Fruit fly (Drosophila melanogaster) whole organism, wandering third instar larva: Measurements from ENCODE around the gene Mitofilin.

ENCODE experiments used
- Abd-B ChIP-seq: fragments of >200 bp; optimal IDR thresholded peaks from 2 replicates; lab custom pipeline; 2017; ENCODE audit warnings: missing biosample characterization, missing genetic modification characterization
- CG32264 ChIP-seq: fragments of 200-800 bp; sonication (Bioruptor generic); optimal IDR thresholded peaks from 2 replicates; lab custom pipeline; 2016; ENCODE audit warnings: missing biosample characterization, missing genetic modification characterization
- CG9705 ChIP-seq: fragments of 200-800 bp; sonication (Bioruptor generic); optimal IDR thresholded peaks from 2 replicates; lab custom pipeline; 2018; ENCODE audit warnings: missing biosample characterization, mild to moderate bottlenecking, missing genetic modification characterization
- CrebA ChIP-seq: fragments of 200-800 bp; sonication (Bioruptor generic); optimal IDR thresholded peaks from 2 replicates; lab custom pipeline; 2016; ENCODE audit warnings: missing biosample characterization, mild to moderate bottlenecking, missing genetic modification characterization, borderline replicate concordance
- Dfd ChIP-seq: fragments of >200 bp; optimal IDR thresholded peaks from 2 replicates; lab custom pipeline; 2017; ENCODE audit warnings: missing biosample characterization, missing genetic modification characterization
- Dif ChIP-seq: fragments of 200-275, 200-300 bp; sonication (Bioruptor generic); optimal IDR thresholded peaks from 2 replicates; lab custom pipeline; 2018; ENCODE audit warnings: missing biosample characterization, missing genetic modification characterization; ENCODE audit not compliant: partially characterized antibody
- GATAd ChIP-seq: sonication (Bioruptor generic); optimal IDR thresholded peaks from 2 replicates; lab custom pipeline; 2016; ENCODE audit warnings: missing biosample characterization, missing genetic modification characterization
- HLH106 ChIP-seq: fragments of 200-800 bp; optimal IDR thresholded peaks from 3 replicates; lab custom pipeline; 2019; ENCODE audit warnings: missing biosample characterization, mild to moderate bottlenecking, missing genetic modification characterization, moderate library complexity
- Hnf4 ChIP-seq: fragments of 200-800 bp; sonication (Bioruptor generic); optimal IDR thresholded peaks from 2 replicates; lab custom pipeline; 2016; ENCODE audit warnings: missing biosample characterization, mild to moderate bottlenecking, missing genetic modification characterization
- Hr78 ChIP-seq: fragments of >200 bp; optimal IDR thresholded peaks from 2 replicates; lab custom pipeline; 2017; ENCODE audit warnings: missing biosample characterization, missing genetic modification characterization
- Hr83 ChIP-seq: fragments of 200-300 bp; sonication (Bioruptor generic); optimal IDR thresholded peaks from 2 replicates; lab custom pipeline; 2016; ENCODE audit warnings: missing biosample characterization, mild to moderate bottlenecking, missing genetic modification characterization, moderate library complexity; ENCODE audit not compliant: poor library complexity, severe bottlenecking
- Jra ChIP-seq: sonication (Bioruptor generic); optimal IDR thresholded peaks from 2 replicates; lab custom pipeline; 2016; ENCODE audit warnings: missing biosample characterization, missing genetic modification characterization
- Mio ChIP-seq: sonication (Bioruptor generic); optimal IDR thresholded peaks from 2 replicates; lab custom pipeline; 2016; ENCODE audit warnings: missing biosample characterization, missing genetic modification characterization
- Myc ChIP-seq: fragments of >200 bp; optimal IDR thresholded peaks from 2 replicates; lab custom pipeline; 2017
- N ChIP-seq: fragments of >200 bp; optimal IDR thresholded peaks from 2 replicates; lab custom pipeline; 2018; ENCODE audit warnings: missing biosample characterization, missing external identifiers, missing genetic modification characterization
- OdsH ChIP-seq: fragments of 200-800 bp; sonication (Bioruptor generic); optimal IDR thresholded peaks from 2 replicates; lab custom pipeline; 2016; ENCODE audit warnings: missing biosample characterization, mild to moderate bottlenecking, missing genetic modification characterization
- Rel ChIP-seq, 2 experiments: fragments of 200-800 bp; sonication (Bioruptor generic) in 1 of 2; optimal IDR thresholded peaks; 2 replicates in 1 of 2; 3 replicates in 1 of 2; lab custom pipeline; 2016 to 2019; ENCODE audit warnings: mild to moderate bottlenecking in 2 of 2, missing biosample characterization in 2 of 2, missing genetic modification characterization in 2 of 2, moderate library complexity in 1 of 2
- Sp1 ChIP-seq: fragments of 200-800 bp; sonication (Bioruptor generic); optimal IDR thresholded peaks from 3 replicates; lab custom pipeline; 2019; ENCODE audit warnings: missing biosample characterization, mild to moderate bottlenecking, missing genetic modification characterization, moderate library complexity
- Vsx2 ChIP-seq: fragments of 200-300, 225-300 bp; sonication (Bioruptor generic); optimal IDR thresholded peaks from 2 replicates; lab custom pipeline; 2018; ENCODE audit warnings: missing biosample characterization, missing genetic modification characterization; ENCODE audit not compliant: partially characterized antibody
- br ChIP-seq: fragments of 200-800 bp; sonication (Bioruptor generic); optimal IDR thresholded peaks from 2 replicates; lab custom pipeline; 2016; ENCODE audit warnings: missing biosample characterization, missing genetic modification characterization
- brk ChIP-seq: fragments of 200-800 bp; sonication (Bioruptor generic); optimal IDR thresholded peaks from 2 replicates; lab custom pipeline; 2016; ENCODE audit warnings: missing biosample characterization, mild to moderate bottlenecking, missing genetic modification characterization
- dl ChIP-seq, 2 experiments: fragments of 175-275, 200-275 bp in 1 of 2; fragments of 200-275 bp in 1 of 2; sonication (Bioruptor generic); optimal IDR thresholded peaks; lab custom pipeline; 2018; ENCODE audit warnings: mild to moderate bottlenecking in 2 of 2, missing biosample characterization in 2 of 2, missing genetic modification characterization in 2 of 2, moderate library complexity in 2 of 2; ENCODE audit not compliant: partially characterized antibody in 2 of 2, insufficient read depth in 1 of 2
- dmrt93B ChIP-seq: fragments of 200-800 bp; sonication (Bioruptor generic); optimal IDR thresholded peaks from 2 replicates; lab custom pipeline; 2018; ENCODE audit warnings: missing biosample characterization, mild to moderate bottlenecking, missing genetic modification characterization
- dsf ChIP-seq: sonication (Bioruptor generic); optimal IDR thresholded peaks from 2 replicates; lab custom pipeline; 2016; ENCODE audit warnings: missing biosample characterization, missing genetic modification characterization, borderline replicate concordance
- ey ChIP-seq: fragments of 200-800 bp; sonication (Bioruptor generic); optimal IDR thresholded peaks from 2 replicates; lab custom pipeline; 2016; ENCODE audit warnings: missing biosample characterization, missing genetic modification characterization
- foxo ChIP-seq, 2 experiments: fragments of 200-800 bp; sonication (Bioruptor generic); optimal IDR thresholded peaks; 2 replicates in 1 of 2; 3 replicates in 1 of 2; lab custom pipeline; 2016 to 2017; ENCODE audit warnings: missing biosample characterization in 2 of 2, missing genetic modification characterization in 2 of 2
- fru ChIP-seq: fragments of 200-800 bp; sonication (Bioruptor generic); optimal IDR thresholded peaks from 3 replicates; lab custom pipeline; 2016; ENCODE audit warnings: missing biosample characterization, mild to moderate bottlenecking, missing genetic modification characterization
- h ChIP-seq: fragments of 200-800 bp; sonication (Bioruptor generic); optimal IDR thresholded peaks from 3 replicates; lab custom pipeline; 2016; ENCODE audit warnings: missing biosample characterization, mild to moderate bottlenecking, missing genetic modification characterization
- jim ChIP-seq: fragments of 175-275, 200-325 bp; sonication (Bioruptor generic); optimal IDR thresholded peaks from 2 replicates; lab custom pipeline; 2016; ENCODE audit warnings: missing biosample characterization, mild to moderate bottlenecking, missing genetic modification characterization
- lola ChIP-seq: fragments of >200 bp; optimal IDR thresholded peaks from 2 replicates; lab custom pipeline; 2017; ENCODE audit warnings: missing biosample characterization, missing genetic modification characterization
- pan ChIP-seq: fragments of >200 bp; optimal IDR thresholded peaks from 2 replicates; lab custom pipeline; 2017
- psq ChIP-seq: fragments of 200-800 bp; sonication (Bioruptor generic); optimal IDR thresholded peaks from 3 replicates; lab custom pipeline; 2017; ENCODE audit warnings: missing biosample characterization, mild to moderate bottlenecking, missing genetic modification characterization, moderate library complexity
- rgr ChIP-seq: fragments of 200-800 bp; sonication (Bioruptor generic); optimal IDR thresholded peaks from 3 replicates; lab custom pipeline; 2016; ENCODE audit warnings: missing biosample characterization, mild to moderate bottlenecking, missing genetic modification characterization
- sage ChIP-seq: fragments of 200-800 bp; sonication (Bioruptor generic); optimal IDR thresholded peaks from 2 replicates; lab custom pipeline; 2016; ENCODE audit warnings: missing biosample characterization, mild to moderate bottlenecking, missing genetic modification characterization
- sv ChIP-seq: fragments of 200-800 bp; sonication (Bioruptor generic); optimal IDR thresholded peaks from 3 replicates; lab custom pipeline; 2016; ENCODE audit warnings: missing biosample characterization, missing genetic modification characterization
- tai ChIP-seq: sonication (Bioruptor generic); optimal IDR thresholded peaks from 2 replicates; lab custom pipeline; 2016; ENCODE audit warnings: missing biosample characterization, missing genetic modification characterization
- usp ChIP-seq: fragments of >200 bp; optimal IDR thresholded peaks from 2 replicates; lab custom pipeline; 2017; ENCODE audit warnings: missing biosample characterization, missing genetic modification characterization
- woc ChIP-seq: sonication (Bioruptor generic); optimal IDR thresholded peaks from 2 replicates; lab custom pipeline; 2016; ENCODE audit warnings: missing biosample characterization, mild to moderate bottlenecking, missing genetic modification characterization

The Mitofilin gene

DNA sequence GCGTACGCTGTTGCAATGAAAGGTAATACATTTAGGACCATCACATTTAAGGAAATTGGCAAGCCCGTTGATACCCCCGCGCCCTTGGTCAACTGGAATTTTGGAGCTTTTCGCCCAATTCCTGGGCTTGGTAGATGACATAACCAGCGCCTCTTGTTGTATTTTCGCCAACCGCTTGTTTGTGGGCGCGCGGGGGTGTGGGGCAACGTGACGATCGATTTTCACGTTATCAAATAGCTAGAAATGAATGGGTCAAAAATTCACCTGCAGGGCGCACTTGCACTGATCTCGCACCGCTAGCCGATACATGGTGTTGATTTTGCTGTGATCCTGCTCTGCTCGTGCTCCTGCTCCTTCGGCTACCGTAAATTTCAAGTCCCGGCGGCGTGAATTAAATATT is 512 bp downstream of the Mitofilin start:
- TF ChIP-seq Jra (GFP tag; lab: Kevin White, UChicago) (no peak), Sp1 (GFP tag; lab: Kevin White, UChicago) (no peak), h (GFP tag; lab: Kevin White, UChicago) (no peak), br (no peak), CG32264 (GFP tag; lab: Kevin White, UChicago) (no peak), Mio (no peak), Dif (no peak)
- TF ChIP-seq, all 38 proteins: peak for 0

- TF ChIP-seq CG9705 (GFP tag; lab: Kevin White, UChicago) (peak; percentile 48), HLH106 (no peak), Rel (GFP tag; optimal IDR thresholded peaks at IDR 0.05; lab: Kevin White, UChicago) (no peak), Rel (tag; optimal IDR thresholded peaks at IDR 0.05; lab: Kevin White, UChicago) (peak; percentile 63), dmrt93B (GFP tag; lab: Kevin White, UChicago) (no peak), tai (GFP tag; lab: Kevin White, UChicago) (no peak), Hr78 (GFP tag; lab: Kevin White, UChicago) (no peak), lola (GFP tag; lab: Kevin White, UChicago) (no peak), Jra (GFP tag; lab: Kevin White, UChicago) (peak; percentile 79), usp (no peak), Dif (no peak), sv (peak; percentile 70), Abd-B (GFP tag; lab: Kevin White, UChicago) (no peak), Myc (lab: Kevin White, UChicago) (peak; percentile 30), GATAd (GFP tag; lab: Kevin White, UChicago) (no peak), ey (GFP tag; lab: Kevin White, UChicago) (peak; percentile 59), Dfd (GFP tag; lab: Kevin White, UChicago) (no peak), N (GFP tag; lab: Kevin White, UChicago) (no peak), woc (peak; percentile 81), Vsx2 (GFP tag; lab: Kevin White, UChicago) (no peak), Mio (no peak), rgr (peak; percentile 73), sage (GFP tag; lab: Kevin White, UChicago) (no peak), OdsH (GFP tag; lab: Kevin White, UChicago) (peak; percentile 36), dl (GFP tag; optimal IDR thresholded peaks at IDR 0.05; lab: Kevin White, UChicago; ENCODE audit: insufficient read depth in 1 of 2, partially characterized antibody in 2 of 2) (no peak), CG32264 (GFP tag; lab: Kevin White, UChicago) (no peak), psq (GFP tag; lab: Kevin White, UChicago) (peak; percentile 35), jim (no peak), br (peak; percentile 55), brk (GFP tag; lab: Kevin White, UChicago) (no peak), CrebA (GFP tag; lab: Kevin White, UChicago) (no peak), pan (lab: Kevin White, UChicago) (no peak), Hnf4 (GFP tag; lab: Kevin White, UChicago) (no peak), Hr83 (GFP tag; lab: Kevin White, UChicago) (peak; percentile 93), h (GFP tag; lab: Kevin White, UChicago) (peak; percentile 72), foxo (GFP tag; optimal IDR thresholded peaks at IDR 0.05; lab: Kevin White, UChicago) (peak in 1 of 2 experiments; percentile 78), fru (GFP tag; lab: Kevin White, UChicago) (peak; percentile 74), dsf (GFP tag; lab: Kevin White, UChicago) (no peak), Sp1 (GFP tag; lab: Kevin White, UChicago) (no peak)
Measured at dm6 chr3R:22018777-22019420, 4.2 kb downstream of the Mitofilin start, which contains the start of gene Idh3b. Gene Idh3b, minus strand, starts transcription at chr3R:22019382.
